Worm (Caenorhabditis elegans) whole organism, mixed stage, embryonic: ENCODE data around the gene clec-29.

ENCODE experiments used
- M03D4.4 ChIP-seq: sonication (generic microtip); optimal IDR thresholded peaks from 2 replicates; lab custom pipeline; 2017; ENCODE audit warnings: mild to moderate bottlenecking, missing genetic modification characterization, missing compliant biosample characterization
- bed-3 ChIP-seq: fragments of 200-800 bp; sonication (Bioruptor generic); optimal IDR thresholded peaks from 3 replicates; lab custom pipeline; 2018; ENCODE audit warnings: mild to moderate bottlenecking, missing genetic modification characterization, moderate library complexity, missing compliant biosample characterization
- blmp-1 ChIP-seq: fragments of 150-350 bp; optimal IDR thresholded peaks from 2 replicates; lab custom pipeline; 2014; ENCODE audit warnings: missing biosample characterization, missing genetic modification characterization
- ceh-39 ChIP-seq: fragments of 150-350 bp; optimal IDR thresholded peaks from 2 replicates; lab custom pipeline; 2014; ENCODE audit warnings: missing biosample characterization, missing genetic modification characterization
- ceh-43 ChIP-seq: fragments of 200-800 bp; sonication (Bioruptor generic); optimal IDR thresholded peaks from 2 replicates; lab custom pipeline; 2018; ENCODE audit warnings: mild to moderate bottlenecking, missing genetic modification characterization, moderate library complexity, missing compliant biosample characterization
- ces-1 ChIP-seq: fragments of 150-350 bp; optimal IDR thresholded peaks from 2 replicates; lab custom pipeline; 2014; ENCODE audit warnings: missing biosample characterization, missing genetic modification reagents, missing genetic modification characterization
- cnd-1 ChIP-seq: fragments of 200-800 bp; sonication (Bioruptor generic); optimal IDR thresholded peaks from 2 replicates; lab custom pipeline; 2018; ENCODE audit warnings: mild to moderate bottlenecking, missing genetic modification characterization, missing compliant biosample characterization
- drap-1 ChIP-seq: fragments of 200-800 bp; sonication (Bioruptor generic); optimal IDR thresholded peaks from 3 replicates; lab custom pipeline; 2018; ENCODE audit warnings: mild to moderate bottlenecking, missing genetic modification characterization, missing compliant biosample characterization
- elt-1 ChIP-seq: sonication (generic microtip); optimal IDR thresholded peaks from 2 replicates; lab custom pipeline; 2017; ENCODE audit warnings: missing genetic modification characterization, mild to moderate bottlenecking, missing compliant biosample characterization, antibody characterized with exemption, moderate library complexity, borderline replicate concordance; ENCODE audit not compliant: insufficient read depth
- elt-3 ChIP-seq: fragments of 150-350 bp; optimal IDR thresholded peaks from 2 replicates; lab custom pipeline; 2014; ENCODE audit warnings: missing biosample characterization, missing genetic modification characterization
- flh-1 ChIP-seq: fragments of 200-800 bp; sonication (Bioruptor generic); optimal IDR thresholded peaks from 2 replicates; lab custom pipeline; 2018; ENCODE audit warnings: mild to moderate bottlenecking, missing genetic modification characterization, moderate library complexity, missing compliant biosample characterization
- ham-2 ChIP-seq: fragments of 200-800 bp; sonication (Bioruptor generic); optimal IDR thresholded peaks from 2 replicates; lab custom pipeline; 2018; ENCODE audit warnings: mild to moderate bottlenecking, missing genetic modification characterization, missing compliant biosample characterization
- hlh-1 ChIP-seq: fragments of 150-350 bp; optimal IDR thresholded peaks from 2 replicates; lab custom pipeline; 2014; ENCODE audit warnings: missing biosample characterization, missing genetic modification reagents, missing genetic modification characterization
- lin-13 ChIP-seq: fragments of 150-350 bp; optimal IDR thresholded peaks from 2 replicates; lab custom pipeline; 2014; ENCODE audit warnings: missing biosample characterization, missing genetic modification characterization
- lin-32 ChIP-seq: fragments of 200-800 bp; sonication (Bioruptor generic); optimal IDR thresholded peaks from 2 replicates; lab custom pipeline; 2018; ENCODE audit warnings: mild to moderate bottlenecking, missing genetic modification characterization, missing compliant biosample characterization
- lsy-2 ChIP-seq: fragments of 150-350 bp; optimal IDR thresholded peaks from 2 replicates; lab custom pipeline; 2014; ENCODE audit warnings: missing biosample characterization, missing genetic modification characterization
- mep-1 ChIP-seq: fragments of 150-350 bp; optimal IDR thresholded peaks from 2 replicates; lab custom pipeline; 2017; ENCODE audit warnings: missing biosample characterization, missing genetic modification reagents, missing genetic modification characterization, inconsistent platforms
- mls-2 ChIP-seq: sonication (generic microtip); optimal IDR thresholded peaks from 2 replicates; lab custom pipeline; 2016; ENCODE audit warnings: mild to moderate bottlenecking, missing genetic modification characterization, moderate library complexity, missing compliant biosample characterization
- nhr-12 ChIP-seq: fragments of 150-350 bp; optimal IDR thresholded peaks from 2 replicates; lab custom pipeline; 2014; ENCODE audit warnings: missing biosample characterization, missing genetic modification characterization
- nhr-2 ChIP-seq: fragments of 150-350 bp; optimal IDR thresholded peaks from 2 replicates; lab custom pipeline; 2014; ENCODE audit warnings: missing biosample characterization, missing genetic modification characterization
- nhr-237 ChIP-seq: fragments of 150-350 bp; optimal IDR thresholded peaks from 2 replicates; lab custom pipeline; 2014; ENCODE audit warnings: missing biosample characterization, missing genetic modification characterization
- nhr-28 ChIP-seq: fragments of 150-350 bp; optimal IDR thresholded peaks from 2 replicates; lab custom pipeline; 2014; ENCODE audit warnings: missing biosample characterization, missing genetic modification characterization
- nhr-76 ChIP-seq: sonication (generic microtip); optimal IDR thresholded peaks from 2 replicates; lab custom pipeline; 2017; ENCODE audit warnings: missing biosample characterization, missing genetic modification characterization
- pha-4 ChIP-seq: fragments of 150-350 bp; optimal IDR thresholded peaks from 2 replicates; lab custom pipeline; 2018; ENCODE audit warnings: missing biosample characterization, missing genetic modification reagents, missing genetic modification characterization
- sem-2 ChIP-seq: fragments of 200-800 bp; sonication (Bioruptor generic); optimal IDR thresholded peaks from 2 replicates; lab custom pipeline; 2018; ENCODE audit warnings: mild to moderate bottlenecking, missing genetic modification characterization, missing compliant biosample characterization
- snpc-4 ChIP-seq: fragments of 150-350 bp; optimal IDR thresholded peaks from 2 replicates; lab custom pipeline; 2014; ENCODE audit warnings: missing biosample characterization, missing genetic modification characterization
- sptf-1 ChIP-seq: sonication (generic microtip); optimal IDR thresholded peaks from 2 replicates; lab custom pipeline; 2017; ENCODE audit warnings: mild to moderate bottlenecking, missing genetic modification characterization, moderate library complexity, missing compliant biosample characterization
- unc-120 ChIP-seq: sonication (generic microtip); optimal IDR thresholded peaks from 2 replicates; lab custom pipeline; 2017; ENCODE audit warnings: missing genetic modification characterization, missing compliant biosample characterization; ENCODE audit not compliant: poor library complexity, severe bottlenecking
- unc-39 ChIP-seq: fragments of 150-350 bp; optimal IDR thresholded peaks from 2 replicates; lab custom pipeline; 2014; ENCODE audit warnings: missing biosample characterization, missing genetic modification characterization
- unc-62 ChIP-seq: fragments of 150-350 bp; optimal IDR thresholded peaks from 2 replicates; lab custom pipeline; 2014; ENCODE audit warnings: missing biosample characterization, missing genetic modification reagents, missing genetic modification characterization
- ztf-11 ChIP-seq: fragments of 150-350 bp; optimal IDR thresholded peaks from 2 replicates; lab custom pipeline; 2014; ENCODE audit warnings: missing biosample characterization, missing genetic modification characterization

Gene clec-29

DNA sequence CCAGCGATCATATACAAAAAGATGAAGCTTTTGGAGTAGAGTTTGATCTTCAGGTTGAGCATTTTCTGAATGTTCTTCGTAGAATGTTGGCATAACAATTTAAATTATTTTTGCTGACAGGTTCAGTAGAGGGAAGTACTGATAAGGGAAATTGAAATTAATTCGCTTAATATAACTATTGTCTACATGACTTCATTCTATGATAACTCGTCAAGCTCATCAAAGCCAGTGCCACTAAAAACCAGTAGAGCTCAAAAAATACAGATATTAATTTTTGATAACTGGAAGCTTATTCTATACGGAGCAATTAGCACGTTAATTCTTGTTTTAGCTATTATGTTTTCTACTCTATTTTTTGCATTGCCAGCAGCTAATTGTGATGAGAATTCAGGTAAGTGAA is at the start of gene clec-29, which contains the start of gene clec-39:
clec-29 (minus strand) TSS at position 101 of the 400 bp plus-strand sequence.
clec-39 (plus strand) TSS at position 169 of the 400 bp plus-strand sequence.
- TF ChIP-seq unc-62 (GFP tag; lab: Kevin White, UChicago) (no peak), drap-1 (GFP tag; lab: Kevin White, UChicago) (no peak), unc-120 (no peak), ham-2 (GFP tag; lab: Kevin White, UChicago) (no peak), unc-39 (tag; lab: Kevin White, UChicago) (no peak), cnd-1 (tag; lab: Kevin White, UChicago) (no peak), nhr-2 (tag; lab: Kevin White, UChicago) (no peak), flh-1 (GFP tag; lab: Kevin White, UChicago) (no peak)
- TF ChIP-seq, all 35 proteins: peak for 0

DNA sequence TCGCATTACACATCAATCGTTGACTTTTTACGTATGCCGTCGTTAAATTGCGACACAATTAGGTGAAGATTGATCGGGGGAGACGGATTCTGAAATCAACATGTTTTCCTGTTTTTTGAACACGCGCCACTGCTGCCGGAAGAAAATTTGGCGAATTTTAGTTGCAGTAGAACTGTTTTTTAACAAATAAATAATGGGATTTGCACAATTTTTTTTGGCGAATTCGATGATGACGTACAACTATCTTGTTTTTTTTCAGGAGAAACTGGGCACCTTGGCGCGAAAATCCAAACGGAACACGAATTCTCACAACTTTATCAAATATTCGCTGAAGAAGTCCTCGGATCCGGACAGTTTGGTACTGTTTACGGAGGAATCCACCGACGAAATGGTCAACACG is 47.0 kb upstream of the clec-29 start:
- TF ChIP-seq unc-39 (tag; lab: Kevin White, UChicago): no peak
- TF ChIP-seq sptf-1 (tag; lab: Kevin White, UChicago): no peak
- no peak for TF ChIP-seq ceh-43
- no peak for TF ChIP-seq M03D4.4
- no peak for TF ChIP-seq elt-3 (tag; lab: Kevin White, UChicago)
- TF ChIP-seq hlh-1 (tag; lab: Kevin White, UChicago): no peak
- no peak for TF ChIP-seq nhr-76
- no peak for TF ChIP-seq mls-2
- no peak for TF ChIP-seq elt-1 (tag; lab: Kevin White, UChicago)
- no peak for TF ChIP-seq sem-2 (GFP tag; lab: Kevin White, UChicago)
- no peak for TF ChIP-seq nhr-12 (tag; lab: Kevin White, UChicago)
- TF ChIP-seq nhr-2 (tag; lab: Kevin White, UChicago): no peak
- TF ChIP-seq nhr-237 (tag; lab: Kevin White, UChicago): no peak
- TF ChIP-seq nhr-28 (tag; lab: Kevin White, UChicago): no peak
- TF ChIP-seq pha-4 (tag; lab: Kevin White, UChicago): no peak
- TF ChIP-seq snpc-4 (tag; lab: Kevin White, UChicago): no peak
- no peak for TF ChIP-seq flh-1 (GFP tag; lab: Kevin White, UChicago)

DNA sequence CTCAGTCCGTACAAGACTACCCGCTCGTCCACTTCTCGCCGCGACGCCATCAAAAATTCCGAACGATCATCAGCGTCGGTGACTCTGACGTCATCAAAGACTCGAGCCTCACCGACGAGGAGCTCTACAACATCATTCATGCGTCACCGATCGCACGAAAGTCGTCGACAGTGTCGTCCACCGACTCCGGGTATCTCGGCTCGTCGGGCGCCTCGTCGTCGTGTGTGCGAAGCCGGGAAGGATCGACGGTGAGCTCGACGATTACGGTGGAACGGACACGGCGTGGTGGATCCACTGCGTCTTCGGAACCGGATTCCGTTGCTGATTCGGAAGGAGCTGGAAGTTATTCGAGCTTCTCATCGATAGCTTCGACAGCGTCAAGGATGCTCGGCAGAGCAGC is 45.8 kb upstream of the clec-29 start:
- TF ChIP-seq lin-32 (GFP tag; lab: Kevin White, UChicago) (no peak), ces-1 (no peak), M03D4.4 (no peak), nhr-28 (tag; lab: Kevin White, UChicago) (no peak), nhr-237 (tag; lab: Kevin White, UChicago) (no peak), ztf-11 (tag; lab: Kevin White, UChicago) (no peak), elt-1 (tag; lab: Kevin White, UChicago) (no peak), lsy-2 (tag; lab: Kevin White, UChicago) (no peak), pha-4 (tag; lab: Kevin White, UChicago) (no peak), nhr-12 (tag; lab: Kevin White, UChicago) (no peak), ham-2 (GFP tag; lab: Kevin White, UChicago) (no peak), drap-1 (GFP tag; lab: Kevin White, UChicago) (no peak), ceh-43 (no peak), nhr-76 (no peak), unc-39 (tag; lab: Kevin White, UChicago) (no peak)

DNA sequence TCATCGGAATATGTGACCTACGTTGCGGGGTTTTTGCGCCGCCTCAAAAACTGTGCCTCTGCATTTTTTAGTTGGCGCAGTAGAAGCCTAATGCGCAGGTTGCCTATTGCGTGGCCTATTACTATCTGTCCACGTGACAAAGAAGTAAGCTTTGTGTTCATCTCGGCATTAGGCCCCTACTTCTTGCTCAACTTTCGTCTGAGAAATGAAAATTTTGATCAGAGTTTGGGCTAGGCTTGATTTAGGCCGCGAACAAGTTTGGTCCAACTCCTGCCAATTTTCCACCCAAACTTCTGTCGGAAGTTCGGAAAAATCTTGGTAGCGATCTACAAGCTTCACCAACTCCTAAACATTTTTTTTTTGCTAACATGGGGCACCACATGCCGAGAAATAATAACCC is 43.0 kb upstream of the clec-29 start:
- TF ChIP-seq snpc-4 (tag; lab: Kevin White, UChicago) (no peak), sem-2 (GFP tag; lab: Kevin White, UChicago) (no peak), pha-4 (tag; lab: Kevin White, UChicago) (no peak), mep-1 (tag; lab: Kevin White, UChicago) (no peak), blmp-1 (tag; lab: Kevin White, UChicago) (no peak), elt-3 (tag; lab: Kevin White, UChicago) (no peak), unc-120 (no peak), nhr-76 (no peak), ham-2 (GFP tag; lab: Kevin White, UChicago) (no peak), drap-1 (GFP tag; lab: Kevin White, UChicago) (no peak), bed-3 (no peak), lin-13 (tag; lab: Kevin White, UChicago) (no peak), flh-1 (GFP tag; lab: Kevin White, UChicago) (no peak)
- TF ChIP-seq, all 35 proteins: peak for 0

DNA sequence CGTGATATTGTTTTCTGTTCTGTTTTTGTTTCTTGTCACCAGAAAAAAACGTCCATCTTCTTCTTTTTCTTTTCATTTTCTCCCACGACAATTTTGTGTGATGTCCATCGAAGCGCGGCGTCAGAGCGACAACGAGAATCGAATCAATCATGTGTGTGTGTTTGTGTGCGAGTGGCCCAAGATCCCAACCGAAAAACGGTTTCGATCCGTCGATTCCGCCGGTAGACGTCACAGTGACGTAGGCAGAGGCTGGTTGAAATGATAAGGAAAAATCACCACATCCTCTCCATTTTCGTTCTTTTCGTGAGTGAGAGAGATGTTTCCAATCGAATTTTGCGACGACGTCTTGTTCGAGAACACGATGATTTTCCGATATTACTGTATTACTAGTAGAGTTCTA is 41.6 kb upstream of the clec-29 start:
- no peak for TF ChIP-seq ceh-39 (tag; lab: Kevin White, UChicago)
- no peak for TF ChIP-seq sptf-1 (tag; lab: Kevin White, UChicago)
- TF ChIP-seq nhr-2 (tag; lab: Kevin White, UChicago): no peak
- TF ChIP-seq nhr-237 (tag; lab: Kevin White, UChicago): no peak
- TF ChIP-seq ces-1: no peak
- TF ChIP-seq ceh-43: no peak
- no peak for TF ChIP-seq nhr-28 (tag; lab: Kevin White, UChicago)
